Fruit fly (Drosophila melanogaster): ENCODE results near the gene CG13039.

- no peak for TF ChIP-seq Myc (optimal IDR thresholded peaks at IDR 0.05)
- no peak for TF ChIP-seq h (optimal IDR thresholded peaks at IDR 0.05)
- no peak for TF ChIP-seq Sin3A (optimal IDR thresholded peaks at IDR 0.05)
Measured at dm6 chr3L:16317724-16318123, 8.8 kb downstream of the CG13039 start, which contains the start of gene Nplp3.

Measured in Kc167 (cell line).